Worm (Caenorhabditis elegans) whole organism, L4 larva: ENCODE measurements around the gene K03B8.6.

Source experiments
- F26F4.8 ChIP-seq: fragments of 200-800 bp; sonication (Bioruptor generic); conservative IDR thresholded peaks from 2 replicates; pipeline ENCODE4 v1.3.6; 2022; ENCODE audit warnings: missing genetic modification characterization, missing compliant biosample characterization
- Y5F2A.4 ChIP-seq: fragments of 200-800 bp; sonication (Bioruptor generic); optimal IDR thresholded peaks from 2 replicates; lab custom pipeline; 2018; ENCODE audit warnings: mild to moderate bottlenecking, missing genetic modification characterization, missing compliant biosample characterization
- aha-1 ChIP-seq: fragments of 150-350 bp; peaks from one replicate; lab custom pipeline; 2014; ENCODE audit warnings: missing biosample characterization, missing genetic modification characterization
- attf-4 ChIP-seq: sonication (generic microtip); optimal IDR thresholded peaks from 3 replicates; lab custom pipeline; 2017; ENCODE audit warnings: missing biosample characterization, missing genetic modification characterization
- ceh-20 ChIP-seq: fragments of 200-800 bp; sonication (Bioruptor generic); IDR thresholded peaks from 2 replicates; pipeline ENCODE4 v1.3.6; 2022; ENCODE audit warnings: missing genetic modification reagents, missing genetic modification characterization, missing compliant biosample characterization
- ceh-32 ChIP-seq: sonication (generic microtip); optimal IDR thresholded peaks from 2 replicates; lab custom pipeline; 2016; ENCODE audit warnings: mild to moderate bottlenecking, missing genetic modification characterization, missing compliant biosample characterization; ENCODE audit not compliant: poor library complexity
- ceh-82 ChIP-seq: sonication (generic microtip); optimal IDR thresholded peaks from 2 replicates; lab custom pipeline; 2017; ENCODE audit warnings: missing biosample characterization, missing genetic modification characterization
- cey-2 ChIP-seq: sonication (generic microtip); optimal IDR thresholded peaks from 3 replicates; lab custom pipeline; 2017; ENCODE audit warnings: missing genetic modification characterization, mild to moderate bottlenecking, missing compliant biosample characterization, antibody characterized with exemption, borderline replicate concordance; ENCODE audit not compliant: insufficient read depth
- ctbp-1 ChIP-seq: fragments of 200-800 bp; sonication (Bioruptor generic); IDR thresholded peaks from 2 replicates; pipeline ENCODE4 v1.3.6; 2022; ENCODE audit warnings: missing genetic modification reagents, missing genetic modification characterization, missing compliant biosample characterization
- daf-12 ChIP-seq: fragments of 150-350 bp; optimal IDR thresholded peaks from 2 replicates; lab custom pipeline; 2014; ENCODE audit warnings: missing biosample characterization, missing genetic modification reagents, missing genetic modification characterization
- daf-19 ChIP-seq: fragments of 200-800 bp; sonication (Bioruptor generic); conservative IDR thresholded peaks from 2 replicates; pipeline ENCODE4 v1.3.6; 2022; ENCODE audit warnings: missing genetic modification characterization, missing compliant biosample characterization
- dmd-8 ChIP-seq: fragments of 200-800 bp; sonication (Bioruptor generic); IDR thresholded peaks from 2 replicates; pipeline ENCODE4 v1.3.6; 2022; ENCODE audit warnings: missing genetic modification characterization, missing compliant biosample characterization
- dve-1 ChIP-seq: sonication (generic microtip); optimal IDR thresholded peaks from 2 replicates; lab custom pipeline; 2017; ENCODE audit warnings: antibody characterized with exemption, mild to moderate bottlenecking, missing genetic modification characterization, missing compliant biosample characterization; ENCODE audit not compliant: insufficient read depth
- egl-27 ChIP-seq: sonication (generic microtip); optimal IDR thresholded peaks from 3 replicates; lab custom pipeline; 2017; ENCODE audit warnings: missing biosample characterization, missing genetic modification reagents, missing genetic modification characterization
- egl-43 ChIP-seq: fragments of 200-800 bp; sonication (Bioruptor generic); IDR thresholded peaks from 2 replicates; pipeline ENCODE4 v1.3.6; 2022; ENCODE audit warnings: missing genetic modification reagents, missing genetic modification characterization, missing compliant biosample characterization
- fkh-10 ChIP-seq: fragments of 150-350 bp; optimal IDR thresholded peaks from 2 replicates; lab custom pipeline; 2014; ENCODE audit warnings: missing biosample characterization, missing genetic modification reagents, missing genetic modification characterization
- gei-8 ChIP-seq: fragments of 200-800 bp; sonication (Bioruptor generic); optimal IDR thresholded peaks from 2 replicates; lab custom pipeline; 2018; ENCODE audit warnings: mild to moderate bottlenecking, missing genetic modification characterization, missing compliant biosample characterization
- hlh-30 ChIP-seq: sonication (generic microtip); optimal IDR thresholded peaks from 2 replicates; lab custom pipeline; 2017; ENCODE audit warnings: antibody characterized with exemption, mild to moderate bottlenecking, missing genetic modification characterization, missing compliant biosample characterization; ENCODE audit not compliant: insufficient read depth
- hmg-1.1 ChIP-seq: fragments of 200-800 bp; sonication (Bioruptor generic); IDR thresholded peaks from 2 replicates; pipeline ENCODE4 v1.3.6; 2022; ENCODE audit warnings: missing genetic modification reagents, missing genetic modification characterization, missing compliant biosample characterization
- lin-1 ChIP-seq: fragments of 200-800 bp; sonication (Bioruptor generic); IDR thresholded peaks from 2 replicates; pipeline ENCODE4 v1.3.6; 2022; ENCODE audit warnings: missing genetic modification reagents, missing genetic modification characterization, missing compliant biosample characterization
- lin-15B ChIP-seq: fragments of 150-350 bp; sonication (generic microtip); optimal IDR thresholded peaks from 3 replicates; lab custom pipeline; 2014; ENCODE audit warnings: missing biosample characterization, missing genetic modification characterization
- lsy-2 ChIP-seq, 2 experiments: fragments of 150-350 bp in 1 of 2; sonication (generic microtip) in 1 of 2; optimal IDR thresholded peaks; 2 replicates each; lab custom pipeline; 2014 to 2017; ENCODE audit warnings: missing biosample characterization in 2 of 2, missing genetic modification characterization in 2 of 2
- mep-1 ChIP-seq: fragments of 150-350 bp; sonication (generic microtip); optimal IDR thresholded peaks from 3 replicates; lab custom pipeline; 2014; ENCODE audit warnings: missing biosample characterization, missing genetic modification characterization
- mes-2 ChIP-seq: sonication (generic microtip); optimal IDR thresholded peaks from 2 replicates; lab custom pipeline; 2016; ENCODE audit warnings: missing genotype, mild to moderate bottlenecking, missing genetic modification characterization, missing compliant biosample characterization; ENCODE audit not compliant: poor library complexity, severe bottlenecking
- nhr-10 ChIP-seq: fragments of 150-350 bp; optimal IDR thresholded peaks from 2 replicates; lab custom pipeline; 2014; ENCODE audit warnings: missing biosample characterization, missing genetic modification characterization
- nhr-102 ChIP-seq: sonication (generic microtip); optimal IDR thresholded peaks from 2 replicates; lab custom pipeline; 2016; ENCODE audit warnings: mild to moderate bottlenecking, missing genetic modification characterization, moderate library complexity, missing compliant biosample characterization
- nhr-111 ChIP-seq: fragments of 200-800 bp; sonication (Bioruptor generic); optimal IDR thresholded peaks from 2 replicates; lab custom pipeline; 2018; ENCODE audit warnings: mild to moderate bottlenecking, missing genetic modification characterization, missing compliant biosample characterization
- nhr-25 ChIP-seq: sonication (generic microtip); optimal IDR thresholded peaks from 2 replicates; lab custom pipeline; 2017; ENCODE audit warnings: missing genetic modification characterization, mild to moderate bottlenecking, missing compliant biosample characterization, antibody characterized with exemption, moderate library complexity, borderline replicate concordance; ENCODE audit not compliant: insufficient read depth
- nhr-28 ChIP-seq: fragments of 150-350 bp; optimal IDR thresholded peaks from 2 replicates; lab custom pipeline; 2014; ENCODE audit warnings: missing biosample characterization, missing genetic modification characterization
- pha-4 ChIP-seq, 2 experiments: fragments of 150-350 bp in 1 of 2; fragments of 200-800 bp in 1 of 2; sonication (Bioruptor generic) in 1 of 2; IDR thresholded peaks in 1 of 2; optimal IDR thresholded peaks in 1 of 2; 2 replicates each; pipeline versions ENCODE4 v1.3.6 to Lab custom; 2014 to 2022; ENCODE audit warnings: missing genetic modification characterization in 2 of 2, missing genetic modification reagents in 2 of 2, missing biosample characterization in 1 of 2, missing compliant biosample characterization in 1 of 2
- rbr-2 ChIP-seq: sonication (generic microtip); optimal IDR thresholded peaks from 2 replicates; lab custom pipeline; 2016; ENCODE audit warnings: missing genotype, missing genetic modification characterization, missing compliant biosample characterization
- spr-3 ChIP-seq: fragments of 200-800 bp; sonication (Bioruptor generic); optimal IDR thresholded peaks from 2 replicates; lab custom pipeline; 2018; ENCODE audit warnings: mild to moderate bottlenecking, missing genetic modification characterization, missing compliant biosample characterization
- tag-97 ChIP-seq: fragments of 200-800 bp; sonication (Bioruptor generic); IDR thresholded peaks from 2 replicates; pipeline ENCODE4 v1.3.6; 2022; ENCODE audit warnings: missing genetic modification characterization, missing compliant biosample characterization
- tra-1 ChIP-seq: fragments of 200-800 bp; sonication (Bioruptor generic); IDR thresholded peaks from 2 replicates; pipeline ENCODE4 v1.3.6; 2022; ENCODE audit warnings: missing genetic modification reagents, missing genetic modification characterization, missing compliant biosample characterization
- unc-39 ChIP-seq: sonication (generic microtip); optimal IDR thresholded peaks from 2 replicates; lab custom pipeline; 2017; ENCODE audit warnings: missing biosample characterization, missing genetic modification characterization
- unc-62 ChIP-seq, 3 experiments: fragments of 150-350 bp in 1 of 3; sonication (generic microtip); optimal IDR thresholded peaks in 2 of 3; peaks in 1 of 3; 1 replicate in 1 of 3; 2 replicates in 2 of 3; lab custom pipeline; 2014 to 2017; ENCODE audit warnings: missing biosample characterization in 3 of 3, missing genetic modification characterization in 3 of 3, missing genetic modification reagents in 3 of 3, missing genotype in 1 of 3
- zfp-3 ChIP-seq: fragments of 200-800 bp; sonication (Bioruptor generic); conservative IDR thresholded peaks from 2 replicates; pipeline ENCODE4 v1.3.6; 2022; ENCODE audit warnings: missing genetic modification reagents, missing genetic modification characterization, missing compliant biosample characterization
- zip-11 ChIP-seq: fragments of 200-800 bp; sonication (Bioruptor generic); IDR thresholded peaks from 2 replicates; pipeline ENCODE4 v1.3.6; 2022; ENCODE audit warnings: missing genetic modification characterization, missing compliant biosample characterization
- ztf-7 ChIP-seq: fragments of 150-350 bp; optimal IDR thresholded peaks from 2 replicates; lab custom pipeline; 2014; ENCODE audit warnings: missing biosample characterization, missing genetic modification characterization

K03B8.6 gene

ce11 chrV:11407251-11407650 is at the start of gene K03B8.6:
TSS of gene K03B8.6 (plus strand) at chrV:11407584.
- TF ChIP-seq daf-19 (GFP tag; lab: Robert Waterston, UW) (no peak), lin-1 (GFP tag; lab: Robert Waterston, UW) (no peak), tra-1 (GFP tag; lab: Robert Waterston, UW) (no peak), aha-1 (tag; lab: Kevin White, UChicago) (peak; percentile 70), ceh-32 (no peak), unc-39 (tag; lab: Kevin White, UChicago) (no peak), mep-1 (tag; lab: Kevin White, UChicago) (no peak), unc-62 (GFP tag; optimal IDR thresholded peaks at IDR 0.05 in 1 of 2; lab: Kevin White, UChicago) (peak in 1 of 2 experiments; percentile 64), unc-62 (tag; optimal IDR thresholded peaks at IDR 0.05; lab: Kevin White, UChicago) (no peak)

ce11 chrV:11363575-11363974 is 43.8 kb upstream of the K03B8.6 start:
- TF ChIP-seq aha-1 (tag; lab: Kevin White, UChicago) (peak; percentile 92), tag-97 (GFP tag; lab: Robert Waterston, UW) (no peak), hlh-30 (tag; lab: Kevin White, UChicago) (no peak), nhr-111 (GFP tag; lab: Kevin White, UChicago) (no peak), F26F4.8 (GFP tag; lab: Robert Waterston, UW) (no peak), ceh-82 (no peak), ceh-20 (GFP tag; lab: Robert Waterston, UW) (no peak), unc-62 (GFP tag; optimal IDR thresholded peaks at IDR 0.05 in 1 of 2; lab: Kevin White, UChicago) (peak in 1 of 2 experiments; percentile 57), unc-62 (tag; optimal IDR thresholded peaks at IDR 0.05; lab: Kevin White, UChicago) (no peak), nhr-28 (tag; lab: Kevin White, UChicago) (no peak), zfp-3 (GFP tag; lab: Robert Waterston, UW) (no peak), nhr-102 (tag; lab: Kevin White, UChicago) (no peak), dmd-8 (GFP tag; lab: Robert Waterston, UW) (no peak), nhr-10 (tag; lab: Kevin White, UChicago) (no peak)

- no peak for TF ChIP-seq daf-19 (GFP tag; lab: Robert Waterston, UW)
- no peak for TF ChIP-seq nhr-25 (tag; lab: Kevin White, UChicago)
- TF ChIP-seq daf-12 = no peak
- TF ChIP-seq spr-3 (GFP tag; lab: Kevin White, UChicago) = no peak
- peak; percentile 75 for TF ChIP-seq aha-1 (tag; lab: Kevin White, UChicago)
- no peak for TF ChIP-seq ztf-7 (tag; lab: Kevin White, UChicago)
Observed at ce11 chrV:11366129-11366528, 41.3 kb upstream of the K03B8.6 start, which contains the start of gene dop-5. TSS of gene dop-5 (minus strand) at chrV:11366229.

ce11 chrV:11372284-11372878 is 35.0 kb upstream of the K03B8.6 start:
- TF ChIP-seq mep-1 (tag; lab: Kevin White, UChicago) (no peak), aha-1 (tag; lab: Kevin White, UChicago) (peak; percentile 91), hlh-30 (tag; lab: Kevin White, UChicago) (no peak), zip-11 (GFP tag; lab: Robert Waterston, UW) (no peak)

- TF ChIP-seq hmg-1.1 (GFP tag; lab: Robert Waterston, UW) (no peak), cey-2 (tag; lab: Kevin White, UChicago) (no peak), fkh-10 (GFP tag; lab: Kevin White, UChicago) (no peak), attf-4 (tag; lab: Kevin White, UChicago) (no peak), dve-1 (no peak), mes-2 (tag; lab: Kevin White, UChicago) (no peak), pha-4 (GFP tag; IDR thresholded peaks at IDR 0.05; lab: Robert Waterston, UW) (no peak), pha-4 (tag; optimal IDR thresholded peaks at IDR 0.05; lab: Kevin White, UChicago) (no peak), gei-8 (GFP tag; lab: Kevin White, UChicago) (no peak), egl-43 (GFP tag; lab: Robert Waterston, UW) (no peak), lsy-2 (tag; optimal IDR thresholded peaks at IDR 0.05; lab: Kevin White, UChicago) (no peak), daf-19 (GFP tag; lab: Robert Waterston, UW) (no peak), rbr-2 (tag; lab: Kevin White, UChicago) (no peak), ctbp-1 (GFP tag; lab: Robert Waterston, UW) (no peak), lin-15B (tag; lab: Kevin White, UChicago) (no peak), unc-62 (GFP tag; optimal IDR thresholded peaks at IDR 0.05 in 1 of 2; lab: Kevin White, UChicago) (no peak), unc-62 (tag; optimal IDR thresholded peaks at IDR 0.05; lab: Kevin White, UChicago) (no peak), egl-27 (tag; lab: Kevin White, UChicago) (no peak), Y5F2A.4 (GFP tag; lab: Kevin White, UChicago) (no peak), nhr-25 (tag; lab: Kevin White, UChicago) (no peak)
Observed at ce11 chrV:11373918-11374317, 33.5 kb upstream of the K03B8.6 start.
